Worm (Caenorhabditis elegans) whole organism, mixed stage, embryonic: ENCODE data around the gene F31E9.6.

Experiments
- M03D4.4 ChIP-seq: sonication (generic microtip); optimal IDR thresholded peaks from 2 replicates; lab custom pipeline; 2017; ENCODE audit warnings: mild to moderate bottlenecking, missing genetic modification characterization, missing compliant biosample characterization
- bed-3 ChIP-seq: fragments of 200-800 bp; sonication (Bioruptor generic); optimal IDR thresholded peaks from 3 replicates; lab custom pipeline; 2018; ENCODE audit warnings: mild to moderate bottlenecking, missing genetic modification characterization, moderate library complexity, missing compliant biosample characterization
- blmp-1 ChIP-seq: fragments of 150-350 bp; optimal IDR thresholded peaks from 2 replicates; lab custom pipeline; 2014; ENCODE audit warnings: missing biosample characterization, missing genetic modification characterization
- ceh-39 ChIP-seq: fragments of 150-350 bp; optimal IDR thresholded peaks from 2 replicates; lab custom pipeline; 2014; ENCODE audit warnings: missing biosample characterization, missing genetic modification characterization
- ceh-43 ChIP-seq: fragments of 200-800 bp; sonication (Bioruptor generic); optimal IDR thresholded peaks from 2 replicates; lab custom pipeline; 2018; ENCODE audit warnings: mild to moderate bottlenecking, missing genetic modification characterization, moderate library complexity, missing compliant biosample characterization
- ceh-83 ChIP-seq: fragments of 200-800 bp; sonication (Bioruptor generic); optimal IDR thresholded peaks from 2 replicates; lab custom pipeline; 2018; ENCODE audit warnings: mild to moderate bottlenecking, missing genetic modification characterization, missing compliant biosample characterization
- ces-1 ChIP-seq: fragments of 150-350 bp; optimal IDR thresholded peaks from 2 replicates; lab custom pipeline; 2014; ENCODE audit warnings: missing biosample characterization, missing genetic modification reagents, missing genetic modification characterization
- cnd-1 ChIP-seq: fragments of 200-800 bp; sonication (Bioruptor generic); optimal IDR thresholded peaks from 2 replicates; lab custom pipeline; 2018; ENCODE audit warnings: mild to moderate bottlenecking, missing genetic modification characterization, missing compliant biosample characterization
- drap-1 ChIP-seq: fragments of 200-800 bp; sonication (Bioruptor generic); optimal IDR thresholded peaks from 3 replicates; lab custom pipeline; 2018; ENCODE audit warnings: mild to moderate bottlenecking, missing genetic modification characterization, missing compliant biosample characterization
- elt-1 ChIP-seq: sonication (generic microtip); optimal IDR thresholded peaks from 2 replicates; lab custom pipeline; 2017; ENCODE audit warnings: missing genetic modification characterization, mild to moderate bottlenecking, missing compliant biosample characterization, antibody characterized with exemption, moderate library complexity, borderline replicate concordance; ENCODE audit not compliant: insufficient read depth
- elt-3 ChIP-seq: fragments of 150-350 bp; optimal IDR thresholded peaks from 2 replicates; lab custom pipeline; 2014; ENCODE audit warnings: missing biosample characterization, missing genetic modification characterization
- flh-1 ChIP-seq: fragments of 200-800 bp; sonication (Bioruptor generic); optimal IDR thresholded peaks from 2 replicates; lab custom pipeline; 2018; ENCODE audit warnings: mild to moderate bottlenecking, missing genetic modification characterization, moderate library complexity, missing compliant biosample characterization
- ham-2 ChIP-seq: fragments of 200-800 bp; sonication (Bioruptor generic); optimal IDR thresholded peaks from 2 replicates; lab custom pipeline; 2018; ENCODE audit warnings: mild to moderate bottlenecking, missing genetic modification characterization, missing compliant biosample characterization
- hlh-1 ChIP-seq: fragments of 150-350 bp; optimal IDR thresholded peaks from 2 replicates; lab custom pipeline; 2014; ENCODE audit warnings: missing biosample characterization, missing genetic modification reagents, missing genetic modification characterization
- lin-13 ChIP-seq: fragments of 150-350 bp; optimal IDR thresholded peaks from 2 replicates; lab custom pipeline; 2014; ENCODE audit warnings: missing biosample characterization, missing genetic modification characterization
- lin-32 ChIP-seq: fragments of 200-800 bp; sonication (Bioruptor generic); optimal IDR thresholded peaks from 2 replicates; lab custom pipeline; 2018; ENCODE audit warnings: mild to moderate bottlenecking, missing genetic modification characterization, missing compliant biosample characterization
- lsy-2 ChIP-seq: fragments of 150-350 bp; optimal IDR thresholded peaks from 2 replicates; lab custom pipeline; 2014; ENCODE audit warnings: missing biosample characterization, missing genetic modification characterization
- mab-5 ChIP-seq: fragments of 150-350 bp; optimal IDR thresholded peaks from 2 replicates; lab custom pipeline; 2014; ENCODE audit warnings: missing biosample characterization, missing genetic modification characterization
- mep-1 ChIP-seq: fragments of 150-350 bp; optimal IDR thresholded peaks from 2 replicates; lab custom pipeline; 2017; ENCODE audit warnings: missing biosample characterization, missing genetic modification reagents, missing genetic modification characterization, inconsistent platforms
- nhr-12 ChIP-seq: fragments of 150-350 bp; optimal IDR thresholded peaks from 2 replicates; lab custom pipeline; 2014; ENCODE audit warnings: missing biosample characterization, missing genetic modification characterization
- nhr-237 ChIP-seq: fragments of 150-350 bp; optimal IDR thresholded peaks from 2 replicates; lab custom pipeline; 2014; ENCODE audit warnings: missing biosample characterization, missing genetic modification characterization
- nhr-28 ChIP-seq: fragments of 150-350 bp; optimal IDR thresholded peaks from 2 replicates; lab custom pipeline; 2014; ENCODE audit warnings: missing biosample characterization, missing genetic modification characterization
- nhr-76 ChIP-seq: sonication (generic microtip); optimal IDR thresholded peaks from 2 replicates; lab custom pipeline; 2017; ENCODE audit warnings: missing biosample characterization, missing genetic modification characterization
- pha-4 ChIP-seq: fragments of 150-350 bp; optimal IDR thresholded peaks from 2 replicates; lab custom pipeline; 2018; ENCODE audit warnings: missing biosample characterization, missing genetic modification reagents, missing genetic modification characterization
- sem-2 ChIP-seq: fragments of 200-800 bp; sonication (Bioruptor generic); optimal IDR thresholded peaks from 2 replicates; lab custom pipeline; 2018; ENCODE audit warnings: mild to moderate bottlenecking, missing genetic modification characterization, missing compliant biosample characterization
- snpc-4 ChIP-seq: fragments of 150-350 bp; optimal IDR thresholded peaks from 2 replicates; lab custom pipeline; 2014; ENCODE audit warnings: missing biosample characterization, missing genetic modification characterization
- sptf-1 ChIP-seq: sonication (generic microtip); optimal IDR thresholded peaks from 2 replicates; lab custom pipeline; 2017; ENCODE audit warnings: mild to moderate bottlenecking, missing genetic modification characterization, moderate library complexity, missing compliant biosample characterization
- tbx-8 ChIP-seq: fragments of 200-800 bp; sonication (Bioruptor generic); optimal IDR thresholded peaks from 2 replicates; lab custom pipeline; 2018; ENCODE audit warnings: mild to moderate bottlenecking, missing genetic modification characterization, moderate library complexity, missing compliant biosample characterization
- unc-120 ChIP-seq: sonication (generic microtip); optimal IDR thresholded peaks from 2 replicates; lab custom pipeline; 2017; ENCODE audit warnings: missing genetic modification characterization, missing compliant biosample characterization; ENCODE audit not compliant: poor library complexity, severe bottlenecking
- unc-62 ChIP-seq: fragments of 150-350 bp; optimal IDR thresholded peaks from 2 replicates; lab custom pipeline; 2014; ENCODE audit warnings: missing biosample characterization, missing genetic modification reagents, missing genetic modification characterization
- zip-8 ChIP-seq: fragments of 150-350 bp; optimal IDR thresholded peaks from 2 replicates; lab custom pipeline; 2014; ENCODE audit warnings: missing biosample characterization, missing genetic modification characterization
- ztf-11 ChIP-seq: fragments of 150-350 bp; optimal IDR thresholded peaks from 2 replicates; lab custom pipeline; 2014; ENCODE audit warnings: missing biosample characterization, missing genetic modification characterization

F31E9.6 gene

DNA sequence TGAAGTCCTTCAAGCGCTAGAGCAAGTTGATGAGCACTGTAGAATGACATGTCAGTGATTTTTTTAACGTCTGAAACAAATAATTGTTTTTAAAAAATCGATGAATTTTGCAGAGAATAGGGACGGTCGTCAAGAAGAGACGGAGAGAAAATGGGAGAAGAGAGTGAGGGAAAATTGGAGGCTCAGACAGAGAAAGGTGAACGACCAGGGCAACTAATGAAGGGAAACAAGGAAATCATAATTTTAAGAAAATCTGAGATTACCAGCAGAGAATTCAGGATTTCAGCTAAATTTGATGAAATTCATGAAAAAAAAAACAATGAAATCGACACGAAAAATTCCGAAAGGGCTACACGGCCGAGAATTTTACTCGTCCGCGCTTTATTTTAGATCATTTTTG lies at the start of gene F31E9.6:
F31E9.6 (minus strand) TSS at position 91 of the 400 bp plus-strand sequence.
- TF ChIP-seq flh-1 (GFP tag; lab: Kevin White, UChicago): no peak
- no peak for TF ChIP-seq unc-120 (tag; lab: Kevin White, UChicago)
- no peak for TF ChIP-seq M03D4.4 (tag; lab: Kevin White, UChicago)
- TF ChIP-seq ceh-83: no peak
- TF ChIP-seq tbx-8 (GFP tag; lab: Kevin White, UChicago): no peak
- TF ChIP-seq pha-4 (tag; lab: Kevin White, UChicago): no peak
- no peak for TF ChIP-seq unc-62 (GFP tag; lab: Kevin White, UChicago)
- no peak for TF ChIP-seq nhr-76
- no peak for TF ChIP-seq hlh-1
- no peak for TF ChIP-seq zip-8 (tag; lab: Kevin White, UChicago)
- no peak for TF ChIP-seq lin-32
- no peak for TF ChIP-seq cnd-1 (tag; lab: Kevin White, UChicago)
- no peak for TF ChIP-seq lin-13 (tag; lab: Kevin White, UChicago)
- no peak for TF ChIP-seq ces-1 (GFP tag; lab: Kevin White, UChicago)
- no peak for TF ChIP-seq elt-3 (tag; lab: Kevin White, UChicago)

DNA sequence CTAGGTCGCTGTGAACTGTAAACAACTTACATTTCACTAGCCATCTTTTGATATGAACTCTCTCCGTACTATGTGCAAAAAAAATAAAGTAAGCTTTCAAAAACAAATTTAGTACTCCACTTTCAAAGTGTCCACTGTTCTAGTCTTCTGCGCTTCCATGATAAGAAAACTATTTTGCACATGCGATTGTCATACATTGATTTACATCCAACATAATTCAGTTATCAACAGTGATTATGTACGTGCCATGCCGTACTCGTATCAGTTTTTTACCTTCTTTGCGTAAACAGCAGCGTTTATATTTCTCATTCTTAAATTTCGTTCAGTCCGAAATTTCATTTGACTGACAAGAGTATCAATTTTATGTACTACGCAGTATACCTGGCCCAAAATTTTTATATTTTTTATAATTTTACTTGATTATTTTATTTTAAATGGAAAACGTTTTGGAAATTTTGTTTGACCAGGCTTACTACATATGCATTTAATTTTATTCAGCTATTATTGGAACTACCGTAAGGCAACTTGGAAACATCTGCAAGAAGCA lies 37.9 kb upstream of the F31E9.6 start, which contains the start of the genes fbxa-134 and F47H4.2:
fbxa-134 (minus strand) TSS at position 44 of the 547 bp plus-strand sequence.
F47H4.2 (plus strand) TSS at position 497 of the 547 bp plus-strand sequence.
- TF ChIP-seq ces-1 (GFP tag; lab: Kevin White, UChicago) (no peak), nhr-28 (tag; lab: Kevin White, UChicago) (no peak), unc-62 (GFP tag; lab: Kevin White, UChicago) (no peak), mep-1 (tag; lab: Kevin White, UChicago) (no peak), ceh-39 (tag; lab: Kevin White, UChicago) (no peak), nhr-237 (tag; lab: Kevin White, UChicago) (no peak), lsy-2 (tag; lab: Kevin White, UChicago) (no peak), zip-8 (tag; lab: Kevin White, UChicago) (no peak), blmp-1 (no peak), pha-4 (tag; lab: Kevin White, UChicago) (no peak), elt-1 (tag; lab: Kevin White, UChicago) (no peak), snpc-4 (tag; lab: Kevin White, UChicago) (no peak), ceh-43 (GFP tag; lab: Kevin White, UChicago) (no peak), hlh-1 (no peak), drap-1 (GFP tag; lab: Kevin White, UChicago) (no peak), ham-2 (GFP tag; lab: Kevin White, UChicago) (no peak), bed-3 (GFP tag; lab: Kevin White, UChicago) (no peak), sem-2 (GFP tag; lab: Kevin White, UChicago) (no peak), tbx-8 (GFP tag; lab: Kevin White, UChicago) (no peak), flh-1 (GFP tag; lab: Kevin White, UChicago) (no peak)

DNA sequence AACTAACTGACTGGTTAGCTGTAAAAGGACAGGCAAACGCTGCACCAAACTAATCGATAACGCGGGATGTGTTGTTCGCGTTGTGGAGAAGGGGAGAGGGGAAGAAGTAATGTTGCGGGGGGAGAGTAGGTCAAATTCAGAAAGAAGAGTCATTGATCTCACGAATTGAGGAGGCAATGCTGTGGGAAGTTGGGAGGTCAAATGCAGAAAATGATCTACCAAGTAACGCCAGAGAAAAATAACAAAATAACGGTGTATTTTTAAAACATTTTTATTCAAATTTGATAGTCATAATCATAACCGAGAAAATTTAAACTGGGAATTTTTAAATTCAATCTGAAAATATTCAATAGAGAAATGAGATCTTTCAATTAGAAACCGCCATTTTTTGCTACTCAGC lies 35.1 kb upstream of the F31E9.6 start, which contains the start of gene lsy-27:
lsy-27 (minus strand) TSS at position 101 of the 400 bp plus-strand sequence.
- TF ChIP-seq zip-8 (tag; lab: Kevin White, UChicago) (no peak), nhr-76 (no peak), unc-120 (tag; lab: Kevin White, UChicago) (no peak), blmp-1 (no peak), lin-13 (tag; lab: Kevin White, UChicago) (no peak), mab-5 (tag; lab: Kevin White, UChicago) (no peak), ztf-11 (tag; lab: Kevin White, UChicago) (no peak), ceh-83 (no peak), drap-1 (GFP tag; lab: Kevin White, UChicago) (no peak)

DNA sequence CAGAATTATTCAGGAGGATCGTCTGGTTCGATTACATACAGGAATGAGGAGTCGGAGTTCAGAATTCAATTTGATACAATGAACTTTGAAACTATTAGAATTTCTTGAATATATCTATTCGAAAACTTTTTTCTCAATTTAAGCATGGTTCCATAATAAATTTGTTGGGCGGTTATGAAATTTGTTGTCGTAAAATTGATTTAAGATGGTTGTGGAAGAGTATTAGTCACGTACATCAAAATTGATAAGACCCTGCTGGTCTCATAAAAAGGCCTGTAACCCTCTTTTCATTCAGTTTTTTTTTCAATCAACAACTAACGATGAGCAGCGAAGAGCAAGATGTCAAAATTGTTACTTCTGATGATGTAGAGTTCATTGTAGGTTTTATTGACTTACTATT lies 32.6 kb upstream of the F31E9.6 start, which contains the start of gene skr-5:
skr-5 (plus strand) TSS at position 301 of the 400 bp plus-strand sequence.
- TF ChIP-seq nhr-12: no peak
- TF ChIP-seq bed-3 (GFP tag; lab: Kevin White, UChicago): no peak
- no peak for TF ChIP-seq ztf-11 (tag; lab: Kevin White, UChicago)
- TF ChIP-seq lin-32: no peak
- TF ChIP-seq lsy-2 (tag; lab: Kevin White, UChicago): no peak
- TF ChIP-seq sptf-1 (tag; lab: Kevin White, UChicago): no peak
- TF ChIP-seq cnd-1 (tag; lab: Kevin White, UChicago): no peak
- no peak for TF ChIP-seq elt-1 (tag; lab: Kevin White, UChicago)
- TF ChIP-seq mab-5 (tag; lab: Kevin White, UChicago): no peak
- no peak for TF ChIP-seq ceh-39 (tag; lab: Kevin White, UChicago)
